Worm (Caenorhabditis elegans) whole organism, L1 larva: ENCODE measurements around the gene cku-70.
A peak's percentile ranks its signal among the peaks of the same experiment; 100 is the strongest.

Experiments
- C04F5.9 ChIP-seq: sonication (generic microtip); optimal IDR thresholded peaks from 2 replicates; lab custom pipeline; 2016; ENCODE audit warnings: missing genetic modification characterization, missing compliant biosample characterization
- Y116A8C.19 ChIP-seq: sonication (generic microtip); optimal IDR thresholded peaks from 2 replicates; lab custom pipeline; 2016; ENCODE audit warnings: missing compliant biosample characterization, missing genetic modification characterization, borderline replicate concordance
- aha-1 ChIP-seq: fragments of 150-350 bp; optimal IDR thresholded peaks from 2 replicates; lab custom pipeline; 2014; ENCODE audit warnings: missing biosample characterization, missing genetic modification characterization
- alr-1 ChIP-seq: fragments of 200-800 bp; sonication (Bioruptor generic); optimal IDR thresholded peaks from 2 replicates; lab custom pipeline; 2018; ENCODE audit warnings: borderline replicate concordance, mild to moderate bottlenecking, missing genetic modification characterization, missing compliant biosample characterization
- aly-2 ChIP-seq: fragments of 150-350 bp; optimal IDR thresholded peaks from 2 replicates; lab custom pipeline; 2014; ENCODE audit warnings: missing biosample characterization, missing genetic modification characterization
- blmp-1 ChIP-seq: fragments of 150-350 bp; optimal IDR thresholded peaks from 2 replicates; lab custom pipeline; 2014; ENCODE audit warnings: missing biosample characterization, missing genetic modification characterization
- ceh-88 ChIP-seq: fragments of 200-800 bp; sonication (Bioruptor generic); IDR thresholded peaks from 2 replicates; pipeline ENCODE4 v1.3.6; 2022; ENCODE audit warnings: missing genetic modification characterization, missing compliant biosample characterization
- ces-1 ChIP-seq: fragments of 150-350 bp; optimal IDR thresholded peaks from 2 replicates; lab custom pipeline; 2014; ENCODE audit warnings: missing biosample characterization, missing genetic modification reagents, missing genetic modification characterization
- dpl-1 ChIP-seq, 3 experiments: fragments of 150-350 bp in 2 of 3; sonication (generic microtip) in 1 of 3; optimal IDR thresholded peaks; 2 replicates each; lab custom pipeline; 2014 to 2017; ENCODE audit warnings: missing biosample characterization in 3 of 3, missing genetic modification characterization in 3 of 3, missing genetic modification reagents in 3 of 3
- dsc-1 ChIP-seq: sonication (generic microtip); optimal IDR thresholded peaks from 2 replicates; lab custom pipeline; 2016; ENCODE audit warnings: mild to moderate bottlenecking, missing genetic modification characterization, missing compliant biosample characterization
- efl-1 ChIP-seq, 4 experiments: fragments of 150-350 bp; optimal IDR thresholded peaks in 3 of 4; peaks in 1 of 4; 1 replicate in 1 of 4; 2 replicates in 3 of 4; lab custom pipeline; 2014; ENCODE audit warnings: missing biosample characterization in 2 of 4, missing genetic modification characterization in 2 of 4, missing genetic modification reagents in 2 of 4
- egl-13 ChIP-seq: sonication (generic microtip); optimal IDR thresholded peaks from 2 replicates; lab custom pipeline; 2016; ENCODE audit warnings: missing genotype, missing genetic modification reagents, missing genetic modification characterization, missing compliant biosample characterization
- elt-2 ChIP-seq: sonication (generic microtip); optimal IDR thresholded peaks from 2 replicates; lab custom pipeline; 2016; ENCODE audit warnings: missing genetic modification characterization, mild to moderate bottlenecking, inconsistent platforms, missing compliant biosample characterization, missing genetic modification reagents
- elt-3 ChIP-seq, 6 experiments: fragments of 150-350 bp in 1 of 6; sonication (generic microtip); optimal IDR thresholded peaks; 2 replicates each; lab custom pipeline; 2017 to 2018; ENCODE audit warnings: missing biosample characterization in 6 of 6, missing genetic modification characterization in 6 of 6, inconsistent platforms in 1 of 6
- fkh-10 ChIP-seq: sonication (generic microtip); optimal IDR thresholded peaks from 2 replicates; lab custom pipeline; 2017; ENCODE audit warnings: missing biosample characterization, missing genetic modification reagents, missing genetic modification characterization
- fkh-8 ChIP-seq: sonication (generic microtip); optimal IDR thresholded peaks from 2 replicates; lab custom pipeline; 2016; ENCODE audit warnings: mild to moderate bottlenecking, missing genetic modification characterization, missing compliant biosample characterization
- hpl-2 ChIP-seq: fragments of 150-350 bp; optimal IDR thresholded peaks from 2 replicates; lab custom pipeline; 2014; ENCODE audit warnings: missing biosample characterization, missing genetic modification reagents, missing genetic modification characterization
- irx-1 ChIP-seq: sonication (generic microtip); optimal IDR thresholded peaks from 2 replicates; lab custom pipeline; 2016; ENCODE audit warnings: missing genetic modification characterization, missing compliant biosample characterization
- isw-1 ChIP-seq: fragments of 200-800 bp; sonication (Bioruptor generic); IDR thresholded peaks from 2 replicates; pipeline ENCODE4 v1.3.6; 2022; ENCODE audit warnings: missing genetic modification characterization, missing compliant biosample characterization
- jun-1 ChIP-seq: fragments of 150-350 bp; optimal IDR thresholded peaks from 2 replicates; lab custom pipeline; 2014; ENCODE audit warnings: missing biosample characterization, missing genetic modification reagents, missing genetic modification characterization
- lin-13 ChIP-seq: fragments of 150-350 bp; optimal IDR thresholded peaks from 2 replicates; lab custom pipeline; 2014; ENCODE audit warnings: missing biosample characterization, missing genetic modification reagents, missing genetic modification characterization
- lin-15B ChIP-seq: fragments of 150-350 bp; sonication (generic microtip); optimal IDR thresholded peaks from 3 replicates; lab custom pipeline; 2014; ENCODE audit warnings: missing biosample characterization, missing genetic modification characterization
- lin-35 ChIP-seq, 2 experiments: fragments of 150-350 bp; optimal IDR thresholded peaks; 2 replicates each; lab custom pipeline; 2014; ENCODE audit warnings: missing biosample characterization in 2 of 2, missing genetic modification characterization in 2 of 2, missing genetic modification reagents in 2 of 2
- lin-39 ChIP-seq: fragments of 150-350 bp; optimal IDR thresholded peaks from 2 replicates; lab custom pipeline; 2014; ENCODE audit warnings: missing biosample characterization, missing genetic modification reagents, missing genetic modification characterization
- lsy-2 ChIP-seq, 2 experiments: fragments of 150-350 bp; optimal IDR thresholded peaks; 2 replicates each; lab custom pipeline; 2014; ENCODE audit warnings: missing biosample characterization in 2 of 2, missing genetic modification characterization in 2 of 2
- mab-9 ChIP-seq: fragments of 200-800 bp; sonication (Bioruptor generic); IDR thresholded peaks from 2 replicates; pipeline ENCODE4 v1.3.6; 2022; ENCODE audit warnings: missing genetic modification reagents, missing genetic modification characterization, missing compliant biosample characterization
- mep-1 ChIP-seq: fragments of 150-350 bp; optimal IDR thresholded peaks from 2 replicates; lab custom pipeline; 2014; ENCODE audit warnings: missing biosample characterization, missing genetic modification characterization
- nhr-11 ChIP-seq: fragments of 150-350 bp; optimal IDR thresholded peaks from 2 replicates; lab custom pipeline; 2014; ENCODE audit warnings: missing biosample characterization, missing genetic modification characterization
- nhr-12 ChIP-seq: sonication (generic microtip); optimal IDR thresholded peaks from 2 replicates; lab custom pipeline; 2017; ENCODE audit warnings: missing biosample characterization, missing genetic modification characterization
- nhr-19 ChIP-seq: fragments of 200-800 bp; sonication (Bioruptor generic); conservative IDR thresholded peaks from 2 replicates; pipeline ENCODE4 v1.3.6; 2022; ENCODE audit warnings: missing genetic modification characterization, missing compliant biosample characterization
- nhr-20 ChIP-seq: sonication (generic microtip); optimal IDR thresholded peaks from 2 replicates; lab custom pipeline; 2016; ENCODE audit warnings: mild to moderate bottlenecking, missing genetic modification characterization, missing compliant biosample characterization
- nhr-237 ChIP-seq: fragments of 150-350 bp; optimal IDR thresholded peaks from 2 replicates; lab custom pipeline; 2014; ENCODE audit warnings: missing biosample characterization, missing genetic modification characterization
- nhr-28 ChIP-seq: fragments of 150-350 bp; optimal IDR thresholded peaks from 2 replicates; lab custom pipeline; 2014; ENCODE audit warnings: missing biosample characterization, missing genetic modification characterization
- nhr-47 ChIP-seq: sonication (generic microtip); optimal IDR thresholded peaks from 2 replicates; lab custom pipeline; 2016; ENCODE audit warnings: mild to moderate bottlenecking, missing genetic modification characterization, moderate library complexity, missing compliant biosample characterization
- nhr-71 ChIP-seq: sonication (generic microtip); optimal IDR thresholded peaks from 2 replicates; lab custom pipeline; 2016; ENCODE audit warnings: mild to moderate bottlenecking, missing genetic modification characterization, moderate library complexity, missing compliant biosample characterization
- nhr-77 ChIP-seq: fragments of 150-350 bp; optimal IDR thresholded peaks from 2 replicates; lab custom pipeline; 2014; ENCODE audit warnings: missing biosample characterization, missing genetic modification characterization
- nhr-84 ChIP-seq: sonication (generic microtip); optimal IDR thresholded peaks from 2 replicates; lab custom pipeline; 2017; ENCODE audit warnings: missing biosample characterization, missing genetic modification characterization
- nhr-85 ChIP-seq: sonication (generic microtip); peaks from one replicate; lab custom pipeline; 2016; ENCODE audit warnings: missing genetic modification characterization, inconsistent platforms, missing compliant biosample characterization
- nhr-90 ChIP-seq: sonication (generic microtip); optimal IDR thresholded peaks from 2 replicates; lab custom pipeline; 2016; ENCODE audit warnings: mild to moderate bottlenecking, missing genetic modification characterization, missing compliant biosample characterization; ENCODE audit not compliant: poor library complexity
- pax-3 ChIP-seq: fragments of 200-800 bp; sonication (Bioruptor generic); optimal IDR thresholded peaks from 2 replicates; lab custom pipeline; 2018; ENCODE audit warnings: mild to moderate bottlenecking, missing genetic modification characterization, moderate library complexity, missing compliant biosample characterization
- pqm-1 ChIP-seq: sonication (generic microtip); optimal IDR thresholded peaks from 3 replicates; lab custom pipeline; 2017; ENCODE audit warnings: missing biosample characterization, missing genetic modification characterization
- rnt-1 ChIP-seq: sonication (generic microtip); optimal IDR thresholded peaks from 2 replicates; lab custom pipeline; 2016; ENCODE audit warnings: mild to moderate bottlenecking, missing genetic modification characterization, moderate library complexity, missing compliant biosample characterization
- skn-1 ChIP-seq: fragments of 150-350 bp; optimal IDR thresholded peaks from 2 replicates; lab custom pipeline; 2014; ENCODE audit warnings: missing biosample characterization, missing genetic modification characterization
- snpc-4 ChIP-seq: fragments of 150-350 bp; optimal IDR thresholded peaks from 2 replicates; lab custom pipeline; 2014; ENCODE audit warnings: missing biosample characterization, missing genetic modification characterization
- snu-23 ChIP-seq: sonication (generic microtip); optimal IDR thresholded peaks from 2 replicates; lab custom pipeline; 2016; ENCODE audit warnings: missing genetic modification characterization, missing compliant biosample characterization
- swsn-7 ChIP-seq: sonication (generic microtip); optimal IDR thresholded peaks from 2 replicates; lab custom pipeline; 2016; ENCODE audit warnings: missing genetic modification characterization, missing compliant biosample characterization
- tbx-2 ChIP-seq: sonication (generic microtip); optimal IDR thresholded peaks from 2 replicates; lab custom pipeline; 2016; ENCODE audit warnings: missing genetic modification characterization, missing compliant biosample characterization
- unc-130 ChIP-seq: fragments of 150-350 bp; optimal IDR thresholded peaks from 2 replicates; lab custom pipeline; 2017; ENCODE audit warnings: missing biosample characterization, missing genetic modification characterization, inconsistent platforms
- unc-86 ChIP-seq: sonication (generic microtip); optimal IDR thresholded peaks from 2 replicates; lab custom pipeline; 2016; ENCODE audit warnings: missing genetic modification characterization, missing compliant biosample characterization
- zag-1 ChIP-seq: fragments of 150-350 bp; optimal IDR thresholded peaks from 2 replicates; lab custom pipeline; 2014; ENCODE audit warnings: missing biosample characterization, missing genetic modification characterization
- ztf-11 ChIP-seq, 2 experiments: sonication (generic microtip); optimal IDR thresholded peaks; 2 replicates each; lab custom pipeline; 2016 to 2017; ENCODE audit warnings: missing genetic modification characterization in 2 of 2, missing biosample characterization in 1 of 2, missing compliant biosample characterization in 1 of 2

cku-70 gene

ce11 chrIII:11141791-11142490, 12.7 kb upstream of the cku-70 start, which contains the start of the genes Y47D3A.1 and pola-1:
Gene Y47D3A.1, minus strand, starts transcription at chrIII:11141841.
Gene pola-1, plus strand, starts transcription at chrIII:11142448.
- TF ChIP-seq irx-1 = peak; percentile 50
- TF ChIP-seq unc-86 (tag; lab: Kevin White, UChicago) = peak; percentile 65
- TF ChIP-seq nhr-28 (tag; lab: Kevin White, UChicago) = no peak
- peak; percentile 81 for TF ChIP-seq nhr-85 (tag; lab: Kevin White, UChicago)
- no peak for TF ChIP-seq ces-1
- peak; percentile 69 for TF ChIP-seq nhr-237 (tag; lab: Kevin White, UChicago)
- TF ChIP-seq unc-130 (tag; lab: Kevin White, UChicago) = peak; percentile 79
- TF ChIP-seq lsy-2 (tag; optimal IDR thresholded peaks at IDR 0.05; lab: Kevin White, UChicago) = peak; percentile 77 to 91
- TF ChIP-seq fkh-8 = peak; percentile 89
- TF ChIP-seq nhr-20 (tag; lab: Kevin White, UChicago) = peak; percentile 79
- peak; percentile 44 for TF ChIP-seq elt-2 (tag; lab: Kevin White, UChicago)
- TF ChIP-seq dpl-1 (GFP tag; optimal IDR thresholded peaks at IDR 0.05; lab: Kevin White, UChicago) = peak; percentile 93 to 94 (median 94)
- peak in 3 of 6 experiments; percentile 39 to 72 (median 53) for TF ChIP-seq elt-3 (tag; optimal IDR thresholded peaks at IDR 0.05; lab: Kevin White, UChicago)
- TF ChIP-seq jun-1 (tag; lab: Kevin White, UChicago) = peak; percentile 52
- peak; percentile 57 for TF ChIP-seq snpc-4
- peak; percentile 74 for TF ChIP-seq alr-1 (tag; lab: Kevin White, UChicago)
- peak; percentile 83 for TF ChIP-seq snu-23
- TF ChIP-seq nhr-19 (GFP tag; lab: Robert Waterston, UW) = peak; percentile 74
- peak; percentile 82 for TF ChIP-seq tbx-2 (tag; lab: Kevin White, UChicago)
- TF ChIP-seq lin-39 (tag; lab: Kevin White, UChicago) = peak; percentile 8
- no peak for TF ChIP-seq nhr-11 (tag; lab: Kevin White, UChicago)
- TF ChIP-seq lin-13 (GFP tag; lab: Kevin White, UChicago) = peak; percentile 77
- TF ChIP-seq nhr-84 (tag; lab: Kevin White, UChicago) = no peak
- peak; percentile 80 for TF ChIP-seq skn-1
- TF ChIP-seq Y116A8C.19 (tag; lab: Kevin White, UChicago) = no peak
- peak; percentile 86 for TF ChIP-seq nhr-47
- peak; percentile 83 for TF ChIP-seq pax-3
- TF ChIP-seq lin-15B (tag; lab: Kevin White, UChicago) = peak; percentile 91
- peak; percentile 30; the same call in 1 of the 2 replicates for TF ChIP-seq ceh-88 (GFP tag; lab: Robert Waterston, UW)
- peak; percentile 68 for TF ChIP-seq egl-13
- TF ChIP-seq hpl-2 (GFP tag; lab: Kevin White, UChicago) = no peak
- TF ChIP-seq nhr-77 (tag; lab: Kevin White, UChicago) = peak; percentile 40
- TF ChIP-seq zag-1 (tag; lab: Kevin White, UChicago) = peak; percentile 19
- TF ChIP-seq efl-1 (optimal IDR thresholded peaks at IDR 0.05; lab: Kevin White, UChicago) = peak; percentile 95 to 96
- peak; percentile 92 to 99 for TF ChIP-seq efl-1 (GFP tag; optimal IDR thresholded peaks at IDR 0.05 in 1 of 2; lab: Kevin White, UChicago)
- no peak for TF ChIP-seq pqm-1 (tag; lab: Kevin White, UChicago)
- TF ChIP-seq aly-2 (tag; lab: Kevin White, UChicago) = peak; percentile 46
- peak; percentile 87 for TF ChIP-seq nhr-71 (tag; lab: Kevin White, UChicago)
- peak; percentile 88 for TF ChIP-seq nhr-90 (tag; lab: Kevin White, UChicago)
- TF ChIP-seq blmp-1 = peak; percentile 70
- peak; percentile 34 for TF ChIP-seq dsc-1 (tag; lab: Kevin White, UChicago)
- TF ChIP-seq fkh-10 (GFP tag; lab: Kevin White, UChicago) = peak; percentile 55
- peak; percentile 92 to 97 for TF ChIP-seq lin-35 (GFP tag; optimal IDR thresholded peaks at IDR 0.05; lab: Kevin White, UChicago)
- TF ChIP-seq nhr-12 (tag; lab: Kevin White, UChicago) = no peak
- peak; percentile 86 for TF ChIP-seq mep-1 (tag; lab: Kevin White, UChicago)
- peak; percentile 82 for TF ChIP-seq isw-1 (GFP tag; lab: Robert Waterston, UW)
- peak; percentile 44; the same call in 1 of the 2 replicates for TF ChIP-seq mab-9 (GFP tag; lab: Robert Waterston, UW)
- peak; percentile 93 for TF ChIP-seq rnt-1 (tag; lab: Kevin White, UChicago)
- no peak for TF ChIP-seq aha-1 (tag; lab: Kevin White, UChicago)
- TF ChIP-seq swsn-7 (tag; lab: Kevin White, UChicago) = peak; percentile 57
- TF ChIP-seq C04F5.9 (tag; lab: Kevin White, UChicago) = peak; percentile 49
- peak in 1 of 2 experiments; percentile 85 for TF ChIP-seq ztf-11 (tag; optimal IDR thresholded peaks at IDR 0.05; lab: Kevin White, UChicago)
